Fruit fly (Drosophila melanogaster): ENCODE data around the gene Pde1c.

Pde1c gene

dm6 chr2L:11937669-11938068 lies 9.3 kb upstream of the Pde1c start, which contains the start of gene Or33c:
TSS of gene Or33c (plus strand) at chr2L:11937969.
- TF ChIP-seq Hr3 (GFP tag; optimal IDR thresholded peaks at IDR 0.05), result no peak
- TF ChIP-seq CG13296 (GFP tag; optimal IDR thresholded peaks at IDR 0.05), result no peak
- no peak for TF ChIP-seq ATbp (GFP tag; optimal IDR thresholded peaks at IDR 0.05)
- TF ChIP-seq lov (optimal IDR thresholded peaks at IDR 0.05), result no peak
- TF ChIP-seq lov (GFP tag; IDR thresholded peaks at IDR 0.05), result no peak
- TF ChIP-seq btn (GFP tag; optimal IDR thresholded peaks at IDR 0.05), result no peak
- no peak for TF ChIP-seq CG2120 (GFP tag; optimal IDR thresholded peaks at IDR 0.05)
- TF ChIP-seq cato (GFP tag; optimal IDR thresholded peaks at IDR 0.05; ENCODE audit: borderline replicate concordance), result no peak
- TF ChIP-seq CG2875 (GFP tag; optimal IDR thresholded peaks at IDR 0.05), result no peak
- TF ChIP-seq D (optimal IDR thresholded peaks at IDR 0.05), result no peak
- no peak for TF ChIP-seq D (GFP tag; optimal IDR thresholded peaks at IDR 0.05)
- TF ChIP-seq twi (tag; optimal IDR thresholded peaks at IDR 0.05), result no peak
- TF ChIP-seq ap (GFP tag; IDR thresholded peaks at IDR 0.05), result no peak
- no peak for TF ChIP-seq Asciz (GFP tag; optimal IDR thresholded peaks at IDR 0.05)
- TF ChIP-seq prd (optimal IDR thresholded peaks at IDR 0.05), result no peak
- TF ChIP-seq prd (GFP tag; IDR thresholded peaks at IDR 0.05), result no peak

dm6 chr2L:11935881-11936280 lies 7.5 kb upstream of the Pde1c start, which contains the start of gene Or33b:
TSS of gene Or33b (plus strand) at chr2L:11936181.
- TF ChIP-seq dan (GFP tag; IDR thresholded peaks at IDR 0.05), result no peak
- no peak for TF ChIP-seq CG15269 (tag; optimal IDR thresholded peaks at IDR 0.05)
- no peak for TF ChIP-seq CG6689 (GFP tag; IDR thresholded peaks at IDR 0.05)
- no peak for TF ChIP-seq Scr (GFP tag; IDR thresholded peaks at IDR 0.05; ENCODE audit: partially characterized antibody)
- no peak for TF ChIP-seq CG31224 (GFP tag; IDR thresholded peaks at IDR 0.05)
- no peak for TF ChIP-seq Adf1 (GFP tag; IDR thresholded peaks at IDR 0.05)
- TF ChIP-seq zf30C (GFP tag; optimal IDR thresholded peaks at IDR 0.05), result no peak
- TF ChIP-seq Spps (tag; optimal IDR thresholded peaks at IDR 0.05), result no peak
- TF ChIP-seq CG13775 (GFP tag; optimal IDR thresholded peaks at IDR 0.05), result no peak
- TF ChIP-seq CG17359 (tag; optimal IDR thresholded peaks at IDR 0.05), result no peak
- TF ChIP-seq CG6854 (GFP tag; optimal IDR thresholded peaks at IDR 0.05), result no peak
- no peak for TF ChIP-seq HmgD (GFP tag; optimal IDR thresholded peaks at IDR 0.05)
- TF ChIP-seq CG10209 (GFP tag; optimal IDR thresholded peaks at IDR 0.05), result no peak

DNA sequence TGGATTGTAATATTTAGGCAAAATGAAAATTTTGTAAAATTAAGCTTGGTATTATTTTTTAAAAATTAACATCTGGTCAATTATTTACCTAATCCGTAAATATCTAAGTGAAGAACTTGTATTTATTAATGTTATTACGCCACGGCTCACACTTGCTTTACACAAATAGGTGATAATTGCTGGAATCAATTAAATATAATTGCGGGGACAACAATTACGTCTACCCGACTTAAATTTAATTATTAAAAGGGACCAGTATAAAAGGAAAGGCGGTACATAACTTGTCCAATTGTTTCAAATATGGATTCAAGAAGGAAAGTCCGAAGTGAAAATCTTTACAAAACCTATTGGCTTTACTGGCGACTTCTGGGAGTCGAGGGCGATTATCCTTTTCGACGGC lies 5.8 kb upstream of the Pde1c start, which contains the start of gene Or33a:
Gene Or33a (plus strand): TSS at position 301 of the 400 bp plus-strand sequence.
- TF ChIP-seq Dref (GFP tag; IDR thresholded peaks at IDR 0.05) (no peak), CG2129 (GFP tag; IDR thresholded peaks at IDR 0.05; ENCODE audit: partially characterized antibody) (no peak), CG31388 (GFP tag; optimal IDR thresholded peaks at IDR 0.05) (no peak), crol (GFP tag; IDR thresholded peaks at IDR 0.05) (no peak), CG11696 (GFP tag; IDR thresholded peaks at IDR 0.05) (no peak), CG8944 (GFP tag; optimal IDR thresholded peaks at IDR 0.05) (no peak), ATbp (GFP tag; optimal IDR thresholded peaks at IDR 0.05) (no peak), Trl (optimal IDR thresholded peaks at IDR 0.05) (no peak), Trl (GFP tag; optimal IDR thresholded peaks at IDR 0.05) (no peak), slou (GFP tag; optimal IDR thresholded peaks at IDR 0.05) (no peak), HLH3B (GFP tag; IDR thresholded peaks at IDR 0.05) (no peak), CG4707 (GFP tag; optimal IDR thresholded peaks at IDR 0.05) (no peak), dimm (GFP tag; IDR thresholded peaks at IDR 0.05) (no peak)
